Worm (Caenorhabditis elegans) whole organism, midembryonic: ENCODE data around the gene wdr-4.

ENCODE experiments used
- T22C8.4 ChIP-seq: fragments of 200-800 bp; sonication (Bioruptor generic); IDR thresholded peaks from 2 replicates; pipeline ENCODE4 v1.3.6; 2022; ENCODE audit warnings: missing genetic modification characterization, missing compliant biosample characterization
- cog-1 ChIP-seq: sonication (generic microtip); optimal IDR thresholded peaks from 2 replicates; lab custom pipeline; 2016; ENCODE audit warnings: missing genetic modification characterization, missing compliant biosample characterization
- flt-1 ChIP-seq: fragments of 200-800 bp; sonication (Bioruptor generic); IDR thresholded peaks from 2 replicates; pipeline ENCODE4 v1.3.6; 2022; ENCODE audit warnings: missing genetic modification characterization, missing compliant biosample characterization
- klf-2 ChIP-seq: fragments of 200-800 bp; sonication (Bioruptor generic); conservative IDR thresholded peaks from 2 replicates; pipeline ENCODE4 v1.3.6; 2022; ENCODE audit warnings: missing genetic modification reagents, missing genetic modification characterization, missing compliant biosample characterization
- med-1 ChIP-seq: sonication (generic microtip); optimal IDR thresholded peaks from 2 replicates; lab custom pipeline; 2017; ENCODE audit warnings: missing genetic modification characterization, mild to moderate bottlenecking, missing compliant biosample characterization, antibody characterized with exemption, missing genetic modification reagents; ENCODE audit not compliant: insufficient read depth
- ref-1 ChIP-seq: fragments of 200-800 bp; sonication (Bioruptor generic); conservative IDR thresholded peaks from 2 replicates; pipeline ENCODE4 v1.3.6; 2022; ENCODE audit warnings: missing genetic modification reagents, missing genetic modification characterization, missing compliant biosample characterization
- tab-1 ChIP-seq: fragments of 200-800 bp; sonication (Bioruptor generic); IDR thresholded peaks from 2 replicates; pipeline ENCODE4 v1.3.6; 2022; ENCODE audit warnings: missing genetic modification characterization, missing compliant biosample characterization
- ztf-23 ChIP-seq: fragments of 200-800 bp; sonication (Bioruptor generic); IDR thresholded peaks from 2 replicates; pipeline ENCODE4 v1.3.6; 2022; ENCODE audit warnings: missing genetic modification reagents, missing genetic modification characterization, missing compliant biosample characterization
- ztf-29 ChIP-seq: fragments of 200-800 bp; sonication (Bioruptor generic); IDR thresholded peaks from 2 replicates; pipeline ENCODE4 v1.3.6; 2022; ENCODE audit warnings: missing genetic modification reagents, missing genetic modification characterization, missing compliant biosample characterization

Gene wdr-4

DNA sequence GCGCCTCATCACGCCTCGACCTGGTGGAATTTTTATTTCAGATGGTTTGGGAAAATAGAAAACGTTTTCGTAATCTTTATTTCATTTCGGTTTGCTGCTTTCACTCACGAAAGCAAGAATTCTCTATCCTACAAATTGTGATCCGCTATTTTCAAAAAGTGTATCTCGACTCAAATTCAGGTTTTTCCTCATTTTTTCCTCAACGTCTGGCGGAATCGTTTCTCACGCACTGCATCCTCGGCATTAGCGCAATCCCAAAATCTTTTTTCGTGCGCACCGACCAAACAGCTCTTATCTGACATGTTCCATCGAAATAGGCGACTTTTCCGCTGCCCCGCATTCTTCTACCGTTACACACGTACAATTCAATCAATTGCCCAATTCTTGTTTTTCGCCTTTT lies 7.3 kb upstream of the wdr-4 start, which contains the start of gene F37A4.3:
Gene F37A4.3 (plus strand): TSS at position 301 of the 400 bp plus-strand sequence.
- no peak for TF ChIP-seq T22C8.4 (GFP tag; lab: Robert Waterston, UW)
- TF ChIP-seq flt-1 (GFP tag; lab: Robert Waterston, UW): no peak
- no peak for TF ChIP-seq ztf-23 (GFP tag; lab: Robert Waterston, UW)
- TF ChIP-seq cog-1 (tag; lab: Kevin White, UChicago): no peak
- TF ChIP-seq ztf-29 (GFP tag; lab: Robert Waterston, UW): no peak
- no peak for TF ChIP-seq klf-2 (GFP tag; lab: Robert Waterston, UW)
- no peak for TF ChIP-seq med-1 (GFP tag; lab: Kevin White, UChicago)
- no peak for TF ChIP-seq ref-1 (GFP tag; lab: Robert Waterston, UW)
- no peak for TF ChIP-seq tab-1 (GFP tag; lab: Robert Waterston, UW)

- TF ChIP-seq T22C8.4 (GFP tag; lab: Robert Waterston, UW): no peak
- TF ChIP-seq cog-1 (tag; lab: Kevin White, UChicago): no peak
- TF ChIP-seq ref-1 (GFP tag; lab: Robert Waterston, UW): no peak
- TF ChIP-seq flt-1 (GFP tag; lab: Robert Waterston, UW): no peak
- no peak for TF ChIP-seq ztf-29 (GFP tag; lab: Robert Waterston, UW)
Measured at ce11 chrIII:6722208-6722679, 3.3 kb upstream of the wdr-4 start, which contains the start of the genes bath-41 and F37A4.2. Gene bath-41 (minus strand): TSS chrIII:6722258. Gene F37A4.2 (plus strand): TSS chrIII:6722454.

DNA sequence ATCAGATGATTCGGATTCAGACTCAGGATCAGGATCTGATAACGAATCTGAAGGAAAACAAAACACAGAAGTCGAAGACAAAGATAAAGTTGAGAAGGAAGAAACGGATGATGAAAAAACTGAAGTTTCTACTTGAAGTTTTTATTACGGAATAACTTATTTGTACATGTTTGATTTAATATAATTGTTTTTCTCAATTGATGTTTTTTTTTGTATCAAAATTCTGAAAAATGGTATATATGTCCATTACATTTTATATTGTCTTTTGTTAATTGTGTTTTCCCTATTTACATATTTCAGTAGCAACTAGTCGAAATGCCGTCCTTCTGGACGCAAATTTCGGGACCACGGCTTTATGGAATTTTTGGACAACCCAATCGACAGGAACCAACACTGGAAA lies 2.5 kb upstream of the wdr-4 start, which contains the start of gene F37A4.1:
Gene F37A4.1 (plus strand): TSS at position 301 of the 400 bp plus-strand sequence.
- TF ChIP-seq tab-1 (GFP tag; lab: Robert Waterston, UW) (no peak), ztf-23 (GFP tag; lab: Robert Waterston, UW) (no peak), ref-1 (GFP tag; lab: Robert Waterston, UW) (no peak), med-1 (GFP tag; lab: Kevin White, UChicago) (no peak), klf-2 (GFP tag; lab: Robert Waterston, UW) (no peak), cog-1 (tag; lab: Kevin White, UChicago) (no peak), flt-1 (GFP tag; lab: Robert Waterston, UW) (no peak), T22C8.4 (GFP tag; lab: Robert Waterston, UW) (no peak), ztf-29 (GFP tag; lab: Robert Waterston, UW) (no peak)

DNA sequence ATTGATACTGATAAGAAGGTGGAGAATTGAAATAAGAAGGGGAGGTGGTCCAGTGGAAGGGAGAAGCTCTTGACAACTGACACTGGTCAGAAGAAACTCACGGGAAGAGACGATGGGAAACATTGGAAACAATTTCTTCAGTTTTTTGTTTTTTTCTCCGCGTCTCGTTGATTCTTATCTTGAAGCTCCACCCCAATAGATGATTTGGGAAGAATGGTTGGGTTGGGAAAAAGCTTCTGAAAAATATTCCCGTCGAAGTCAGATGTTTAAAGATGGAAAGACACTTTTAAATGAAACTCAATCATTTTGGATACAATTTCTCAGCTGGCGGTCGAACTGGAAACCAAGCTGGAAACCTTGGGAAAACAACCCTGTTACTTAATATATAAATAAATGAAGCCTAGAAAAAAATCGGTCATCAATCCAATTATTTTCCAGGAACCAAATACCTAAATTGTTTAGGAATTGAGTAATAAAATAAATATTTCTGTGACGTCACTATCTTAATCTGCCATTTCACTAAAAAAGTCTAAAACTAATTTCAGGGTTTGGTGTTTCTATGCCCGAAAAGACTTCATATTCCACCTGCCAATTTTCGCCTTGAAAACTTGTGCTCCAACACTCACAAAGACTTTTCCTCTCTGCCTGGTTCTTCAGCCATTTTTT lies 4.7 kb downstream of the wdr-4 start, which contains the start of the genes Y102E9.5 and odr-4:
Gene Y102E9.5 (minus strand): TSS at position 101 of the 666 bp plus-strand sequence.
Gene odr-4 (plus strand): TSS at position 616 of the 666 bp plus-strand sequence.
- TF ChIP-seq ref-1 (GFP tag; lab: Robert Waterston, UW) (no peak), cog-1 (tag; lab: Kevin White, UChicago) (no peak), ztf-29 (GFP tag; lab: Robert Waterston, UW) (no peak), tab-1 (GFP tag; lab: Robert Waterston, UW) (no peak)

- TF ChIP-seq ztf-23 (GFP tag; lab: Robert Waterston, UW) (no peak), med-1 (GFP tag; lab: Kevin White, UChicago) (no peak), klf-2 (GFP tag; lab: Robert Waterston, UW) (no peak), ref-1 (GFP tag; lab: Robert Waterston, UW) (no peak)
Measured at ce11 chrIII:6731285-6731684, 5.7 kb downstream of the wdr-4 start.

- TF ChIP-seq cog-1 (tag; lab: Kevin White, UChicago) (no peak), med-1 (GFP tag; lab: Kevin White, UChicago) (no peak), ref-1 (GFP tag; lab: Robert Waterston, UW) (no peak), klf-2 (GFP tag; lab: Robert Waterston, UW) (no peak), tab-1 (GFP tag; lab: Robert Waterston, UW) (no peak), ztf-23 (GFP tag; lab: Robert Waterston, UW) (no peak), T22C8.4 (GFP tag; lab: Robert Waterston, UW) (no peak), flt-1 (GFP tag; lab: Robert Waterston, UW) (no peak), ztf-29 (GFP tag; lab: Robert Waterston, UW) (no peak)
Measured at ce11 chrIII:6734420-6734819, 8.8 kb downstream of the wdr-4 start, which contains the start of gene Y102E9.3. Gene Y102E9.3 (minus strand): TSS chrIII:6734520.

- TF ChIP-seq flt-1 (GFP tag; lab: Robert Waterston, UW): no peak
- no peak for TF ChIP-seq T22C8.4 (GFP tag; lab: Robert Waterston, UW)
- TF ChIP-seq med-1 (GFP tag; lab: Kevin White, UChicago): no peak
- no peak for TF ChIP-seq ztf-29 (GFP tag; lab: Robert Waterston, UW)
- no peak for TF ChIP-seq tab-1 (GFP tag; lab: Robert Waterston, UW)
- no peak for TF ChIP-seq klf-2 (GFP tag; lab: Robert Waterston, UW)
- no peak for TF ChIP-seq cog-1 (tag; lab: Kevin White, UChicago)
- TF ChIP-seq ref-1 (GFP tag; lab: Robert Waterston, UW): no peak
- no peak for TF ChIP-seq ztf-23 (GFP tag; lab: Robert Waterston, UW)
Measured at ce11 chrIII:6736566-6736965, 11.0 kb downstream of the wdr-4 start, which contains the start of gene Y102E9.6. Gene Y102E9.6 (minus strand): TSS chrIII:6736666.

DNA sequence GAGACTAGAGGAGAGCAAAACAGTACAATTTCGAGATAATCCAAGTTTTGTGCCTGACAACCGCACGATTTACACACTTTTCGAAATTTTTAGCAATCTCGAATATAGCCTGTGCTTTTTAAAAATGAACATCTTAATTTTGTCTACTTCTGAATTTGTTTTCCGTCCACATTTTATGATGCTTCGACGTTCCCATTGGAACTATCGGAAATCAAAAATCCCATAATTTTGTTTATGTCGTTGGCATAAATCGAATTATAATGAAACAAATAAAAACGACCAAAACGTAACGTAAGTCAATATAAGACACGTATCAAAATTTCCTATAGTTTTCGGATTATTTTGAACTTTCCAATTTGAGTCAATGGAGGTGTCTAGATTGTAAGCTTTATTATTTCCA lies 11.4 kb downstream of the wdr-4 start, which contains the start of gene K07E12.2:
Gene K07E12.2 (plus strand): TSS at position 301 of the 400 bp plus-strand sequence.
- no peak for TF ChIP-seq klf-2 (GFP tag; lab: Robert Waterston, UW)
- no peak for TF ChIP-seq cog-1 (tag; lab: Kevin White, UChicago)
- TF ChIP-seq ztf-23 (GFP tag; lab: Robert Waterston, UW): no peak
- TF ChIP-seq flt-1 (GFP tag; lab: Robert Waterston, UW): no peak

DNA sequence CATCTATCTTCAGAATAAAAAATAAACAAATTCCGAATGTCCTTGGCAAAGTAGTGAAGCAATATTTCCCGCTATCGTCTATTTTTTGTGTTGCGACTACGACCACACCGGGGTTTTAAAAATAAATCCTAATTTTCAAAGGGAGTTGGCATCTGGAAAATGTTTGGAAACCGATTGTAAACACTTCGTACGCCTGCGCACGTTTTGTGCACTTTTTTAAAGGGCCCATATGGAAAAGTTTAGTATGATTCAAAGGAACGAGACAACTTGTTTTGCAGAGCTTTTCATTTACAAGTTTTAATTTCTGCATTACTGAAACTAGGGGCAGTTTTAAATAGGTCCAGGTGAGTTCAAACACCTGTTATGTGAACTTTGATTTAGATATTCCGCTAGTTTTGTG lies 14.5 kb downstream of the wdr-4 start:
- no peak for TF ChIP-seq ztf-29 (GFP tag; lab: Robert Waterston, UW)
- TF ChIP-seq cog-1 (tag; lab: Kevin White, UChicago): no peak
- no peak for TF ChIP-seq flt-1 (GFP tag; lab: Robert Waterston, UW)
- TF ChIP-seq med-1 (GFP tag; lab: Kevin White, UChicago): no peak
- TF ChIP-seq T22C8.4 (GFP tag; lab: Robert Waterston, UW): no peak
- no peak for TF ChIP-seq ztf-23 (GFP tag; lab: Robert Waterston, UW)
- TF ChIP-seq tab-1 (GFP tag; lab: Robert Waterston, UW): no peak
- TF ChIP-seq ref-1 (GFP tag; lab: Robert Waterston, UW): no peak
- TF ChIP-seq klf-2 (GFP tag; lab: Robert Waterston, UW): no peak
